Fruit fly (Drosophila melanogaster): ENCODE data around the gene CG3156.

dm6 chrX:524331-524730 lies 36.7 kb downstream of the CG3156 start:
- TF ChIP-seq CG1620 (GFP tag; optimal IDR thresholded peaks at IDR 0.05) = no peak
- TF ChIP-seq CG12768 (GFP tag; optimal IDR thresholded peaks at IDR 0.05) = no peak
- no peak for TF ChIP-seq CG33017 (tag; optimal IDR thresholded peaks at IDR 0.05)
- TF ChIP-seq CG7101 (tag; optimal IDR thresholded peaks at IDR 0.05) = no peak
- TF ChIP-seq kay (GFP tag; ENCODE audit: borderline replicate concordance) = no peak
- no peak for TF ChIP-seq Clk (GFP tag; optimal IDR thresholded peaks at IDR 0.05)
- TF ChIP-seq bab1 (GFP tag; optimal IDR thresholded peaks at IDR 0.05) = no peak
- TF ChIP-seq Mnt (GFP tag; optimal IDR thresholded peaks at IDR 0.05) = no peak
- no peak for TF ChIP-seq Crg-1 (GFP tag; optimal IDR thresholded peaks at IDR 0.05)

Measured in whole organism, adult.